Fruit fly (Drosophila melanogaster): Measurements from ENCODE around the gene TTLL3B.

Gene TTLL3B

DNA sequence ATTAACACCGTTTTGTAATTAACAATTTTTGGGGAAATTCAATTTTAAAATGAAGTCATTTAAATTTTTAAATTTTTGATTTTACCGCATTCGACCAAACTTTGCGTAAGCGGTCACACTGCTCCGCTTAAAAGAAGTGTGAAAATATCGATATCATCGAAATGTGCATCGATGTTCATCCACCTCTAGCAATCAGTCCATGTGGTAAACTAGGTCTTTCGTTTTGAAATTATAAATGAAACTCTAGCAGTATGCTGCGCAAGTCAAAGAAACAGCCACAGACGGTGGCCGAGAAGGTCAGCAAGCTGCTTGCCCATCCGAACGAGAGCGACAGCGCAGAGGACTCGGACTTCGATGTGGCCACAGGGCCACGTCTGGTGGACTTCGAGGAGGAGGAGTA lies 15.2 kb upstream of the TTLL3B start, which contains the start of gene Aatf (continued):
- no peak for TF ChIP-seq pan (optimal IDR thresholded peaks at IDR 0.05)
- TF ChIP-seq pan (GFP tag; optimal IDR thresholded peaks at IDR 0.05 in 1 of 2, IDR thresholded peaks at IDR 0.05 in 1 of 2), result peak in 1 of 2 experiments; percentile 21
- no peak for TF ChIP-seq lmd (GFP tag; IDR thresholded peaks at IDR 0.05)
- peak; percentile 72 for TF ChIP-seq tna (GFP tag; IDR thresholded peaks at IDR 0.05; ENCODE audit: partially characterized antibody)
- TF ChIP-seq sna (GFP tag; IDR thresholded peaks at IDR 0.05; ENCODE audit: partially characterized antibody), result peak; percentile 76
- TF ChIP-seq sens (GFP tag), result peak; percentile 77
- no peak for TF ChIP-seq CG14014 (GFP tag; IDR thresholded peaks at IDR 0.05)
- TF ChIP-seq CG8359 (GFP tag; optimal IDR thresholded peaks at IDR 0.05; ENCODE audit: borderline replicate concordance), result no peak
- peak; percentile 55 for TF ChIP-seq sd (tag; optimal IDR thresholded peaks at IDR 0.05)
- peak; percentile 21 for TF ChIP-seq Sin3A (optimal IDR thresholded peaks at IDR 0.05)
- TF ChIP-seq CG10209 (GFP tag; optimal IDR thresholded peaks at IDR 0.05), result no peak
- no peak for TF ChIP-seq CG7928 (GFP tag; optimal IDR thresholded peaks at IDR 0.05)
- TF ChIP-seq shn (GFP tag; optimal IDR thresholded peaks at IDR 0.05), result no peak
- no peak for TF ChIP-seq CG11093 (GFP tag; IDR thresholded peaks at IDR 0.05)
- TF ChIP-seq CG31365 (tag; optimal IDR thresholded peaks at IDR 0.05), result no peak
- TF ChIP-seq NfI (GFP tag; optimal IDR thresholded peaks at IDR 0.05), result no peak
- TF ChIP-seq CG2889 (GFP tag; IDR thresholded peaks at IDR 0.05), result no peak
- TF ChIP-seq CG18619 (GFP tag; optimal IDR thresholded peaks at IDR 0.05), result no peak
- TF ChIP-seq emc (GFP tag; optimal IDR thresholded peaks at IDR 0.05), result no peak
- no peak for TF ChIP-seq E2f1 (GFP tag; IDR thresholded peaks at IDR 0.05)
- no peak for TF ChIP-seq CG5953 (GFP tag; IDR thresholded peaks at IDR 0.05)
- no peak for TF ChIP-seq CG13624 (GFP tag; optimal IDR thresholded peaks at IDR 0.05)
- no peak for TF ChIP-seq BtbVII (GFP tag; optimal IDR thresholded peaks at IDR 0.05)
- TF ChIP-seq abd-A (tag; optimal IDR thresholded peaks at IDR 0.05), result no peak
- no peak for TF ChIP-seq Vsx1 (GFP tag; optimal IDR thresholded peaks at IDR 0.05)
- no peak for TF ChIP-seq nerfin-1 (tag; optimal IDR thresholded peaks at IDR 0.05)
- TF ChIP-seq knrl (GFP tag; IDR thresholded peaks at IDR 0.05; ENCODE audit: partially characterized antibody), result peak; percentile 80
- TF ChIP-seq CG34422 (GFP tag; IDR thresholded peaks at IDR 0.05), result peak; percentile 45; the same call in 1 of the 3 replicates
- no peak for TF ChIP-seq CG17802 (tag; optimal IDR thresholded peaks at IDR 0.05)
- no peak for TF ChIP-seq CG11085 (GFP tag; IDR thresholded peaks at IDR 0.05)
- no peak for TF ChIP-seq CG9876 (GFP tag; optimal IDR thresholded peaks at IDR 0.05)
- TF ChIP-seq dmrt99B (tag; optimal IDR thresholded peaks at IDR 0.05), result no peak
- TF ChIP-seq Dfd (GFP tag; optimal IDR thresholded peaks at IDR 0.05), result no peak
- peak; percentile 28; the same call in 1 of the 3 replicates for TF ChIP-seq row (GFP tag; IDR thresholded peaks at IDR 0.05)
- TF ChIP-seq otp (GFP tag; IDR thresholded peaks at IDR 0.05), result no peak
- TF ChIP-seq CG33213 (GFP tag; optimal IDR thresholded peaks at IDR 0.05), result peak; percentile 28
- TF ChIP-seq CG15011 (GFP tag; optimal IDR thresholded peaks at IDR 0.05), result no peak
- TF ChIP-seq sc (optimal IDR thresholded peaks at IDR 0.05), result no peak
- no peak for TF ChIP-seq sc (GFP tag; optimal IDR thresholded peaks at IDR 0.05)
- no peak for TF ChIP-seq gcm2 (GFP tag; optimal IDR thresholded peaks at IDR 0.05)
- no peak for TF ChIP-seq NK7.1 (GFP tag; optimal IDR thresholded peaks at IDR 0.05)
- TF ChIP-seq caup (GFP tag; optimal IDR thresholded peaks at IDR 0.05; ENCODE audit: severe bottlenecking), result no peak
- no peak for TF ChIP-seq CG3281 (GFP tag; optimal IDR thresholded peaks at IDR 0.05)
- no peak for TF ChIP-seq Spps (tag; optimal IDR thresholded peaks at IDR 0.05)
- no peak for TF ChIP-seq CG15601 (tag; optimal IDR thresholded peaks at IDR 0.05)
- no peak for TF ChIP-seq Hmx (GFP tag; optimal IDR thresholded peaks at IDR 0.05)
- TF ChIP-seq Side (GFP tag; optimal IDR thresholded peaks at IDR 0.05), result no peak
- TF ChIP-seq run (tag; optimal IDR thresholded peaks at IDR 0.05), result no peak
- TF ChIP-seq klu (GFP tag; IDR thresholded peaks at IDR 0.05), result no peak
- no peak for TF ChIP-seq insv (GFP tag; optimal IDR thresholded peaks at IDR 0.05)
- TF ChIP-seq Ada2b (GFP tag; IDR thresholded peaks at IDR 0.05), result no peak
- no peak for TF ChIP-seq usp (GFP tag; optimal IDR thresholded peaks at IDR 0.05)
- TF ChIP-seq grau (tag; optimal IDR thresholded peaks at IDR 0.05), result no peak
